Worm (Caenorhabditis elegans): ENCODE results near the gene ZK666.2.

The ZK666.2 gene

DNA sequence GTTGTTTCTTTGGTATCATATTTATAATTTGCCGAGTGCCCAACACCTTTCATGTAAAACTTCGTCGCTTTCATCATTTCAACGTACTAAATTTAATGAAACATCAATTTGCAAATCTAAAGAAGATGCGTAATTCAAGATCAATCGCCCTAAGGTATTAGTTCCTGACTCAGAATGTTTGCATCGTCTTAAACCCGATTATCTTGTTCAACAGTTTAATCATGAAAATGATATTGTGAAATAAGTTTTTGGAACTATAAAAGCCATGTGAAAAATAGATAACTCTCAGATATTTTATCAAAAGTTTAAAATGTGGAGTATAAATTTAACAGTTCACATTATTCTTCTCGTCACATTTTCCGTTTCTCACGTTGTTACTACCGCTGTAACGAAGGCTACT, 31.7 kb downstream of the ZK666.2 start, which contains the start of gene E04D5.4:
Gene E04D5.4, plus strand, starts transcription at position 301 of the 400 bp plus-strand sequence.
- TF ChIP-seq hlh-1 (tag; optimal IDR thresholded peaks at IDR 0.05) (no peak), M03D4.4 (tag; optimal IDR thresholded peaks at IDR 0.05) (no peak), ceh-39 (tag; optimal IDR thresholded peaks at IDR 0.05) (no peak), mls-2 (tag; optimal IDR thresholded peaks at IDR 0.05) (no peak), unc-120 (tag; optimal IDR thresholded peaks at IDR 0.05; ENCODE audit: poor library complexity, severe bottlenecking) (no peak), snpc-4 (tag; optimal IDR thresholded peaks at IDR 0.05) (no peak), bed-3 (GFP tag; optimal IDR thresholded peaks at IDR 0.05) (no peak), sem-2 (GFP tag; optimal IDR thresholded peaks at IDR 0.05) (no peak)

DNA sequence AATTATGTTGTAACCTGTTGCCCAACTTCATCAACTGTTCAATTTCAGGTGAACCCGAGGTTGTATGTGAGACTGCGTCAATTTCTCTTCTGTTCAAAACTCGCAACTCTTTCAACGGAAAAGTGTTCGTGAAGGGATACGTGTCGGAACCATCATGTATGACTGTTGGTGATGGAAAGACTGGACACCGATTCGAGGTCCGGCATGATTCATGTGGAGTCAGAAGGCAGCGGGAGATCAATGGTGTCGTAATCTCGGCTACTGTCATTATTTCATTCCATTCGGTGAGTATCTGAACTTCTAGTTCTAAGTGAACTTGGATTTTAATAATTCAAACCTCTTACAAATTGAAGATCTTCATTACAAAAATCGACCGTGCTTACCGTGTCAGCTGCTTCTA, 33.9 kb downstream of the ZK666.2 start:
- TF ChIP-seq ceh-39 (tag; optimal IDR thresholded peaks at IDR 0.05) (no peak), elt-3 (tag; optimal IDR thresholded peaks at IDR 0.05) (no peak), ztf-11 (tag; optimal IDR thresholded peaks at IDR 0.05) (no peak), ceh-83 (GFP tag; optimal IDR thresholded peaks at IDR 0.05) (no peak), elt-1 (tag; optimal IDR thresholded peaks at IDR 0.05; ENCODE audit: borderline replicate concordance, insufficient read depth) (no peak), drap-1 (GFP tag; optimal IDR thresholded peaks at IDR 0.05) (no peak), mls-2 (tag; optimal IDR thresholded peaks at IDR 0.05) (no peak), unc-39 (tag; optimal IDR thresholded peaks at IDR 0.05) (no peak), mab-5 (tag; optimal IDR thresholded peaks at IDR 0.05) (no peak), flh-1 (GFP tag; optimal IDR thresholded peaks at IDR 0.05) (no peak), tbx-8 (GFP tag; optimal IDR thresholded peaks at IDR 0.05) (no peak), nhr-12 (tag; optimal IDR thresholded peaks at IDR 0.05) (no peak), nhr-76 (tag; optimal IDR thresholded peaks at IDR 0.05) (no peak), hlh-1 (tag; optimal IDR thresholded peaks at IDR 0.05) (no peak)

DNA sequence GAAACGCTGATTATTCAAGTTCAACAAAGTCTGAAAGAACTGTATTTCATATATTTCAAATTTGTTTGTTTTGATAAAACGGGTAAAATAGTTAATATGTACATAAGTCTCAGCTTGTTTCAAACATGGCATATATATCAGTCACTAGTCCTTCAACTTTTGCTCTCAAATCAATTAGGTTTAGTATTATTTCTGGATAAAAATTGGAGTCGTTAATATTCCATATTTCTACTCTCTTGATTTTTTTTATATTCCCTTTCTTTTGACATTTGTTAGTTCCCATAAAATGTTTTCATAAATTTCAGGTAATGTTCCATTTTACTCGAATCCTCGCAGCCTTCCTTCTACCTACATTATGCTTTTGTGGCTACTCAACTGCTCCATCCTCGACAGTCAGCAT, 35.9 kb downstream of the ZK666.2 start, which contains the start of gene cut-4:
Gene cut-4, plus strand, starts transcription at position 301 of the 400 bp plus-strand sequence.
- no peak for TF ChIP-seq sem-2 (GFP tag; optimal IDR thresholded peaks at IDR 0.05)
- TF ChIP-seq elt-3 (tag; optimal IDR thresholded peaks at IDR 0.05): no peak
- no peak for TF ChIP-seq nhr-12 (tag; optimal IDR thresholded peaks at IDR 0.05)
- TF ChIP-seq ceh-39 (tag; optimal IDR thresholded peaks at IDR 0.05): no peak
- no peak for TF ChIP-seq M03D4.4 (tag; optimal IDR thresholded peaks at IDR 0.05)
- TF ChIP-seq mab-5 (tag; optimal IDR thresholded peaks at IDR 0.05): no peak
- no peak for TF ChIP-seq cnd-1 (tag; optimal IDR thresholded peaks at IDR 0.05)
- TF ChIP-seq blmp-1 (tag; optimal IDR thresholded peaks at IDR 0.05): no peak
- TF ChIP-seq elt-1 (tag; optimal IDR thresholded peaks at IDR 0.05; ENCODE audit: borderline replicate concordance, insufficient read depth): no peak
- no peak for TF ChIP-seq nhr-2 (tag; optimal IDR thresholded peaks at IDR 0.05)
- TF ChIP-seq unc-62 (GFP tag; optimal IDR thresholded peaks at IDR 0.05): no peak
- TF ChIP-seq sptf-1 (tag; optimal IDR thresholded peaks at IDR 0.05): no peak
- no peak for TF ChIP-seq ceh-83 (GFP tag; optimal IDR thresholded peaks at IDR 0.05)
- no peak for TF ChIP-seq hlh-1 (tag; optimal IDR thresholded peaks at IDR 0.05)
- no peak for TF ChIP-seq flh-1 (GFP tag; optimal IDR thresholded peaks at IDR 0.05)
- no peak for TF ChIP-seq tbx-8 (GFP tag; optimal IDR thresholded peaks at IDR 0.05)
- no peak for TF ChIP-seq nhr-76 (tag; optimal IDR thresholded peaks at IDR 0.05)
- no peak for TF ChIP-seq nhr-237 (tag; optimal IDR thresholded peaks at IDR 0.05)
- TF ChIP-seq snpc-4 (tag; optimal IDR thresholded peaks at IDR 0.05): no peak
- no peak for TF ChIP-seq lin-13 (tag; optimal IDR thresholded peaks at IDR 0.05)

ce11 chrII:10421941-10422340, 49.7 kb downstream of the ZK666.2 start, which contains the start of gene frpr-21:
Gene frpr-21 (minus strand): TSS chrII:10422041.
- TF ChIP-seq elt-3 (tag; optimal IDR thresholded peaks at IDR 0.05) (no peak), unc-62 (GFP tag; optimal IDR thresholded peaks at IDR 0.05) (no peak), nhr-2 (tag; optimal IDR thresholded peaks at IDR 0.05) (no peak), sptf-1 (tag; optimal IDR thresholded peaks at IDR 0.05) (no peak), drap-1 (GFP tag; optimal IDR thresholded peaks at IDR 0.05) (no peak), mls-2 (tag; optimal IDR thresholded peaks at IDR 0.05) (no peak), ceh-39 (tag; optimal IDR thresholded peaks at IDR 0.05) (no peak), nhr-12 (tag; optimal IDR thresholded peaks at IDR 0.05) (no peak), cnd-1 (tag; optimal IDR thresholded peaks at IDR 0.05) (no peak), zip-8 (tag; optimal IDR thresholded peaks at IDR 0.05) (no peak)

All from whole organism, mixed stage, embryonic.